Worm (Caenorhabditis elegans) whole organism, L3 larva: Measurements from ENCODE around the gene kcc-2.
A peak's percentile ranks its signal among the peaks of the same experiment; 100 is the strongest.

Experiments
- R02D3.7 ChIP-seq: fragments of 150-350 bp; optimal IDR thresholded peaks from 2 replicates; lab custom pipeline; 2014; ENCODE audit warnings: missing biosample characterization, missing genetic modification characterization
- ama-1 ChIP-seq: fragments of 150-350 bp; optimal IDR thresholded peaks from 2 replicates; lab custom pipeline; 2018
- ceh-9 ChIP-seq: sonication (generic microtip); optimal IDR thresholded peaks from 2 replicates; lab custom pipeline; 2018; ENCODE audit warnings: missing biosample characterization, missing genetic modification characterization
- elt-2 ChIP-seq: sonication (generic microtip); optimal IDR thresholded peaks from 2 replicates; lab custom pipeline; 2016; ENCODE audit warnings: missing genetic modification reagents, mild to moderate bottlenecking, missing genetic modification characterization, missing compliant biosample characterization
- eor-1 ChIP-seq, 2 experiments: fragments of 150-350 bp; optimal IDR thresholded peaks; 2 replicates each; lab custom pipeline; 2014 to 2018; ENCODE audit warnings: missing biosample characterization in 2 of 2, missing genetic modification characterization in 2 of 2
- nhr-237 ChIP-seq: fragments of 150-350 bp; optimal IDR thresholded peaks from 2 replicates; lab custom pipeline; 2014; ENCODE audit warnings: missing biosample characterization, missing genetic modification characterization
- nhr-28 ChIP-seq: fragments of 150-350 bp; optimal IDR thresholded peaks from 2 replicates; lab custom pipeline; 2014; ENCODE audit warnings: missing biosample characterization, missing genetic modification characterization
- pha-4 ChIP-seq: fragments of 150-350 bp; optimal IDR thresholded peaks from 2 replicates; lab custom pipeline; 2014; ENCODE audit warnings: missing biosample characterization, missing genetic modification reagents, missing genetic modification characterization
- pqm-1 ChIP-seq: fragments of 150-350 bp; optimal IDR thresholded peaks from 2 replicates; lab custom pipeline; 2017; ENCODE audit warnings: missing biosample characterization, missing genetic modification characterization, inconsistent platforms

ce11 chrIV:6053436-6053835 is 12.7 kb downstream of the kcc-2 start:
- TF ChIP-seq pha-4 (tag; lab: Kevin White, UChicago): peak; percentile 19
- TF ChIP-seq nhr-237: no peak
- peak; percentile 30 for TF ChIP-seq elt-2 (tag; lab: Kevin White, UChicago)
- no peak for TF ChIP-seq eor-1 (tag; optimal IDR thresholded peaks at IDR 0.05; lab: Kevin White, UChicago)
- TF ChIP-seq nhr-28 (tag; lab: Kevin White, UChicago): no peak
- TF ChIP-seq ceh-9 (tag; lab: Kevin White, UChicago): no peak
- no peak for TF ChIP-seq R02D3.7 (tag; lab: Kevin White, UChicago)
- no peak for TF ChIP-seq pqm-1
- TF ChIP-seq ama-1: no peak
